Fruit fly (Drosophila melanogaster): ENCODE measurements around the gene msd5.

msd5 gene

dm6 chr3L:1349942-1350923 is 17.3 kb upstream of the msd5 start (continued):
- TF ChIP-seq CG13424 (tag; optimal IDR thresholded peaks at IDR 0.05) (peak; percentile 43), pho (GFP tag; optimal IDR thresholded peaks at IDR 0.05) (peak; percentile 50), cwo (GFP tag; optimal IDR thresholded peaks at IDR 0.05) (no peak), CG4707 (GFP tag; optimal IDR thresholded peaks at IDR 0.05) (no peak), HHEX (GFP tag; optimal IDR thresholded peaks at IDR 0.05) (no peak), tio (GFP tag; optimal IDR thresholded peaks at IDR 0.05) (no peak), Blimp-1 (GFP tag; optimal IDR thresholded peaks at IDR 0.05) (peak; percentile 6), CG15514 (GFP tag; optimal IDR thresholded peaks at IDR 0.05) (peak; percentile 69), CG9817 (tag; optimal IDR thresholded peaks at IDR 0.05) (peak; percentile 19), nmo (GFP tag; optimal IDR thresholded peaks at IDR 0.05) (peak; percentile 61), al (GFP tag; IDR thresholded peaks at IDR 0.05) (peak; percentile 19; the same call in 1 of the 2 replicates), Nf-YA (GFP tag; IDR thresholded peaks at IDR 0.05) (no peak), CG9215 (GFP tag; IDR thresholded peaks at IDR 0.05) (peak; percentile 7; the same call in 1 of the 2 replicates), Lim3 (GFP tag; IDR thresholded peaks at IDR 0.05) (no peak), ash1 (GFP tag; optimal IDR thresholded peaks at IDR 0.05) (no peak), fru (optimal IDR thresholded peaks at IDR 0.05) (no peak), Six4 (GFP tag; optimal IDR thresholded peaks at IDR 0.05) (no peak), Awh (GFP tag; IDR thresholded peaks at IDR 0.05) (no peak), Poxn (GFP tag; IDR thresholded peaks at IDR 0.05) (no peak), pita (GFP tag; optimal IDR thresholded peaks at IDR 0.05) (no peak), Spps (tag; optimal IDR thresholded peaks at IDR 0.05) (no peak), CG13287 (GFP tag; IDR thresholded peaks at IDR 0.05; ENCODE audit: partially characterized antibody) (peak; percentile 98), CG8765 (GFP tag; IDR thresholded peaks at IDR 0.05) (no peak), ase (GFP tag; IDR thresholded peaks at IDR 0.05) (no peak), CG33213 (GFP tag; optimal IDR thresholded peaks at IDR 0.05) (peak; percentile 21), peb (GFP tag; IDR thresholded peaks at IDR 0.05) (no peak), Gsc (GFP tag; IDR thresholded peaks at IDR 0.05) (no peak), MESR4 (GFP tag; optimal IDR thresholded peaks at IDR 0.05) (peak; percentile 77), so (GFP tag; IDR thresholded peaks at IDR 0.05) (no peak), lmd (GFP tag; IDR thresholded peaks at IDR 0.05) (no peak; the same call in 1 of the 2 replicates), D19A (tag; optimal IDR thresholded peaks at IDR 0.05) (peak; percentile 34), CG10431 (GFP tag; optimal IDR thresholded peaks at IDR 0.05) (no peak), gcm2 (GFP tag; optimal IDR thresholded peaks at IDR 0.05) (no peak), odd (GFP tag; optimal IDR thresholded peaks at IDR 0.05) (no peak), gfzf (GFP tag; optimal IDR thresholded peaks at IDR 0.05) (peak; percentile 59), CG4854 (GFP tag; optimal IDR thresholded peaks at IDR 0.05) (peak; percentile 10), CG3281 (GFP tag; optimal IDR thresholded peaks at IDR 0.05) (peak; percentile 4), jigr1 (GFP tag; IDR thresholded peaks at IDR 0.05) (no peak), Elba2 (GFP tag; optimal IDR thresholded peaks at IDR 0.05) (no peak), CG6654 (GFP tag; optimal IDR thresholded peaks at IDR 0.05) (no peak), CG3065 (GFP tag; optimal IDR thresholded peaks at IDR 0.05) (no peak), CG13894 (tag; optimal IDR thresholded peaks at IDR 0.05) (peak; percentile 59), Ada2b (GFP tag; IDR thresholded peaks at IDR 0.05) (no peak; the same call in 1 of the 2 replicates), Bteb2 (GFP tag; optimal IDR thresholded peaks at IDR 0.05) (peak; percentile 7), HLH54F (GFP tag; optimal IDR thresholded peaks at IDR 0.05) (peak; percentile 38), crol (GFP tag; IDR thresholded peaks at IDR 0.05) (no peak), D19B (GFP tag; optimal IDR thresholded peaks at IDR 0.05) (no peak), lab (GFP tag; optimal IDR thresholded peaks at IDR 0.05) (peak; percentile 44), corto (GFP tag; optimal IDR thresholded peaks at IDR 0.05) (peak; percentile 42)

Measured in whole organism, embryonic.